Fruit fly (Drosophila melanogaster): Measurements from ENCODE around the gene Lk6.

Lk6 gene

DNA sequence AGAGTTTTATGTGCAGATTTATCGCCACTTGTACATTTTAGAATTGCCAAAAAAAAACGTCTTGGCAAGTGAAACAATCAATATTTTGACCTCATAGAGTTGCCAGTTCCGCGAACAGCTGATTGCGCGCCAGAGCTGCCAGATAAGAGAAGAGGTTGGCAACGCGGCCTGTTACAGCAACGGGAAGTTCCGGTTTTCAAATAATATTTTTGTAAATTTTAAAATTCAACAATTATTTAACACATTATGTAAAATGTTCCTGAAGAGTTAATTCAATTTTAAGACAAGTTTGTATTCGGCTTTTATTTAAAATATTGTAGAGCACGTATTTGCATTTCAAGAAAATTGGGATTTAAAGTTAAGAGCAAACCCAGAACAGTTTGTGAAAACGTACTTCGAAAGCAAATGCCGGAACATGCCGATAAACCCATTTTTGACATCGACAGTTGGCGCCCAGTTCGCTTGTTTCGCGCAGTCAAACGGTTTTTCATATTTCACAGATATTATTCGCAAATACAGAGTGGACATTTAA lies 22.5 kb upstream of the Lk6 start, which contains the start of the genes prd1 and HisCl1 (continued):
- TF ChIP-seq schlank (tag; optimal IDR thresholded peaks at IDR 0.05) (peak; percentile 14), tin (GFP tag; optimal IDR thresholded peaks at IDR 0.05) (peak; percentile 40), CG15696 (tag; optimal IDR thresholded peaks at IDR 0.05) (peak; percentile 48), lola (GFP tag; optimal IDR thresholded peaks at IDR 0.05) (peak in 1 of 3 experiments; percentile 59), E2f1 (GFP tag; IDR thresholded peaks at IDR 0.05) (peak; percentile 55), CG11093 (GFP tag; IDR thresholded peaks at IDR 0.05) (no peak), CG4328 (GFP tag; optimal IDR thresholded peaks at IDR 0.05) (peak; percentile 75), CG2199 (GFP tag; IDR thresholded peaks at IDR 0.05) (0 out of 3 replicates have a peak, but pooled peaks have one; percentile 40), zfh1 (GFP tag; IDR thresholded peaks at IDR 0.05) (peak; percentile 50; the same call in 1 of the 3 replicates), H2.0 (GFP tag; IDR thresholded peaks at IDR 0.05) (no peak), CG10543 (GFP tag; optimal IDR thresholded peaks at IDR 0.05) (peak; percentile 73), ato (GFP tag; IDR thresholded peaks at IDR 0.05; ENCODE audit: partially characterized antibody) (no peak), CG15011 (GFP tag; optimal IDR thresholded peaks at IDR 0.05) (peak; percentile 59), CG18619 (GFP tag; optimal IDR thresholded peaks at IDR 0.05) (peak; percentile 78), Bteb2 (GFP tag; optimal IDR thresholded peaks at IDR 0.05) (peak; percentile 42), CG17359 (tag; optimal IDR thresholded peaks at IDR 0.05) (peak; percentile 44), Sox100B (GFP tag; optimal IDR thresholded peaks at IDR 0.05) (no peak), pita (GFP tag; optimal IDR thresholded peaks at IDR 0.05) (no peak), CG1529 (GFP tag; optimal IDR thresholded peaks at IDR 0.05) (peak; percentile 44), Max (GFP tag; optimal IDR thresholded peaks at IDR 0.05) (peak; percentile 64), CG13775 (GFP tag; optimal IDR thresholded peaks at IDR 0.05) (peak; percentile 75), CG17829 (tag; optimal IDR thresholded peaks at IDR 0.05) (peak; percentile 57), CG8765 (GFP tag; IDR thresholded peaks at IDR 0.05) (peak; percentile 21; the same call in 1 of the 2 replicates), crp (GFP tag; optimal IDR thresholded peaks at IDR 0.05) (peak; percentile 90 to 98), CG2889 (GFP tag; IDR thresholded peaks at IDR 0.05) (0 out of 3 replicates have a peak, but pooled peaks have one; percentile 38), CG6813 (GFP tag; optimal IDR thresholded peaks at IDR 0.05) (peak; percentile 52), lab (GFP tag; optimal IDR thresholded peaks at IDR 0.05) (no peak), gsb-n (tag; optimal IDR thresholded peaks at IDR 0.05) (no peak), bowl (GFP tag; IDR thresholded peaks at IDR 0.05) (no peak), CG6175 (GFP tag; IDR thresholded peaks at IDR 0.05) (no peak), sc (optimal IDR thresholded peaks at IDR 0.05) (no peak), sc (GFP tag; optimal IDR thresholded peaks at IDR 0.05) (peak; percentile 34), stwl (tag; optimal IDR thresholded peaks at IDR 0.05) (peak; percentile 65)

DNA sequence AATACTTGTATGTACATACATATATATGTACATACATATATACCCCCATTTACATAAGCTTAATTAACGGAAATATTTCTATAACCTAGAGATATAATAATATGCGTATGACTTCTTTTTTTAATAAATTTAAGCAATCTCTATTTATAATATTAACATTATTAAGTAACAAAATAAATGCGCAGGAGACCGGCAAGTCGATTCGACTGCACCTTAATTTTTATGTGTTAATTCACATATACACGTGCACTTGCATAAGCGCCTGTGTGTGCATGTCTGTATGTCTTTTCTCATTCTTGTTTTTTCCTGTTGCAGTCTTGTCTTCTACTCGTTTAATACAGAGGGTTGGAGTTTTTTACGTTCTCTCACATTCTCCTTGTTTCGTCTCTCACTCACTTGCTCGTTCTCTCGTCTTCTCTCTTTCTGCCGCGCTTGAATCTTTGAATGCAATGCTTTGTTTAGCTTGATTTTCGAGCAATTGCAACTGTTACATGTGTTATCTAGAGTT lies 16.0 kb upstream of the Lk6 start:
- TF ChIP-seq CG17328 (GFP tag; IDR thresholded peaks at IDR 0.05), result peak; percentile 96
- no peak for TF ChIP-seq Dip2 (GFP tag; IDR thresholded peaks at IDR 0.05)
- TF ChIP-seq bab2 (GFP tag; optimal IDR thresholded peaks at IDR 0.05), result peak; percentile 35
- TF ChIP-seq esg (GFP tag; conservative IDR thresholded peaks at IDR 0.05), result peak; percentile 78
- TF ChIP-seq Dp (GFP tag; optimal IDR thresholded peaks at IDR 0.05), result no peak
- peak; percentile 71 for TF ChIP-seq E2f1 (GFP tag; IDR thresholded peaks at IDR 0.05)
- TF ChIP-seq CG11085 (GFP tag; IDR thresholded peaks at IDR 0.05), result no peak
- TF ChIP-seq CG13775 (GFP tag; optimal IDR thresholded peaks at IDR 0.05), result peak; percentile 93
- peak; percentile 48 for TF ChIP-seq CG10565 (GFP tag; optimal IDR thresholded peaks at IDR 0.05)
- TF ChIP-seq CG11695 (GFP tag; IDR thresholded peaks at IDR 0.05), result peak; percentile 70; the same call in 2 of the 3 replicates
- peak; percentile 80; the same call in 1 of the 3 replicates for TF ChIP-seq CG2199 (GFP tag; IDR thresholded peaks at IDR 0.05)
- TF ChIP-seq sug (tag; optimal IDR thresholded peaks at IDR 0.05), result peak; percentile 52
- TF ChIP-seq CG18619 (GFP tag; optimal IDR thresholded peaks at IDR 0.05), result peak; percentile 87
- no peak for TF ChIP-seq CG31365 (tag; optimal IDR thresholded peaks at IDR 0.05)
- TF ChIP-seq Opbp (GFP tag; IDR thresholded peaks at IDR 0.05; ENCODE audit: partially characterized antibody), result no peak
- no peak for TF ChIP-seq mam (GFP tag; optimal IDR thresholded peaks at IDR 0.05)
- TF ChIP-seq PHDP (tag; optimal IDR thresholded peaks at IDR 0.05), result peak; percentile 91
- no peak for TF ChIP-seq p53 (GFP tag; optimal IDR thresholded peaks at IDR 0.05)
- no peak for TF ChIP-seq CG6175 (GFP tag; IDR thresholded peaks at IDR 0.05)
- TF ChIP-seq CG12391 (tag; optimal IDR thresholded peaks at IDR 0.05), result peak; percentile 97
- no peak for TF ChIP-seq unc-4 (GFP tag; IDR thresholded peaks at IDR 0.05; ENCODE audit: partially characterized antibody)
